Worm (Caenorhabditis elegans): ENCODE data around the gene sftd-3.

DNA sequence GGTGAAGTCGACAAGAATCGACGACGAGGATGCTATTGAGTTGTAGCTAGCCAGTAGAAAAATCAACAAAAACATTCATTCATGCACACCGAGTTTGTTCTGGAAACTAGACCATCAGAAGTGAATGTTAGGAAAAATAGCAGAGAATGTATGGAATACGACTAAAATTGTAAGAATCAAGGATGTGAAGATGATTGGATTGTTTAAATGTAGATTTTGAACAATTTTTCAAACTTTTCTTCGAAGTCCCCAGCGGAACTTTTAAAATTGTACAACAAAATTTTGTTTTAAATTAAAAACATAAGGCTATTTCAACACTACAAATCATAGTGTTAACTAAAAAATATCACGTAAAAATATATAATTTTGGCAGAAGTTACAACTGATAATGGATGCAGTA is 18.7 kb upstream of the sftd-3 start, which contains the start of gene C18E9.7:
- TF ChIP-seq nhr-11 (tag; optimal IDR thresholded peaks at IDR 0.05) (no peak), ceh-9 (tag; optimal IDR thresholded peaks at IDR 0.05) (no peak), skn-1 (tag; optimal IDR thresholded peaks at IDR 0.05) (no peak), zag-1 (tag; optimal IDR thresholded peaks at IDR 0.05) (no peak), aly-2 (tag; optimal IDR thresholded peaks at IDR 0.05) (no peak)
